Worm (Caenorhabditis elegans): ENCODE results near the gene sdz-19.

Gene sdz-19

ce11 chrX:12500777-12501176 lies 2.4 kb downstream of the sdz-19 start:
- peak; percentile 96 for TF ChIP-seq elt-2 (tag; optimal IDR thresholded peaks at IDR 0.05)
- TF ChIP-seq rnt-1 (tag; optimal IDR thresholded peaks at IDR 0.05): peak; percentile 16
- TF ChIP-seq fkh-6 (tag; optimal IDR thresholded peaks at IDR 0.05): no peak
- no peak for TF ChIP-seq unc-42 (tag; optimal IDR thresholded peaks at IDR 0.05)
- no peak for TF ChIP-seq eyg-1 (tag; optimal IDR thresholded peaks at IDR 0.05)
- no peak for TF ChIP-seq fkh-10 (GFP tag; optimal IDR thresholded peaks at IDR 0.05)
- TF ChIP-seq hlh-30 (tag; optimal IDR thresholded peaks at IDR 0.05; ENCODE audit: insufficient read depth): peak; percentile 20
- TF ChIP-seq pqm-1 (tag; optimal IDR thresholded peaks at IDR 0.05): peak; percentile 11

ce11 chrX:12492467-12492866 lies 10.7 kb downstream of the sdz-19 start, which contains the start of gene lips-1:
lips-1 (plus strand) TSS chrX:12492767.
- TF ChIP-seq ceh-14 (tag; optimal IDR thresholded peaks at IDR 0.05) (no peak), lin-11 (tag; optimal IDR thresholded peaks at IDR 0.05) (no peak), ceh-48 (tag; optimal IDR thresholded peaks at IDR 0.05) (no peak), sdc-2 (tag; optimal IDR thresholded peaks at IDR 0.05) (no peak), unc-55 (GFP tag; optimal IDR thresholded peaks at IDR 0.05) (no peak), eyg-1 (tag; optimal IDR thresholded peaks at IDR 0.05) (no peak), C08G9.2 (tag; optimal IDR thresholded peaks at IDR 0.05) (no peak), mec-3 (tag; optimal IDR thresholded peaks at IDR 0.05; ENCODE audit: borderline replicate concordance) (no peak), odd-2 (tag; optimal IDR thresholded peaks at IDR 0.05) (no peak)

- TF ChIP-seq hlh-30 (tag; optimal IDR thresholded peaks at IDR 0.05; ENCODE audit: insufficient read depth): no peak
- TF ChIP-seq zip-5 (tag; optimal IDR thresholded peaks at IDR 0.05): no peak
- no peak for TF ChIP-seq ahr-1 (tag; optimal IDR thresholded peaks at IDR 0.05)
Measured at ce11 chrX:12491138-12491537, 12.0 kb downstream of the sdz-19 start.

- TF ChIP-seq Y22D7AL.16 (tag; optimal IDR thresholded peaks at IDR 0.05): no peak
- no peak for TF ChIP-seq npax-4 (tag; optimal IDR thresholded peaks at IDR 0.05)
- no peak for TF ChIP-seq eyg-1 (tag; optimal IDR thresholded peaks at IDR 0.05)
- no peak for TF ChIP-seq ceh-14 (tag; optimal IDR thresholded peaks at IDR 0.05)
- no peak for TF ChIP-seq pha-2 (tag; optimal IDR thresholded peaks at IDR 0.05)
- no peak for TF ChIP-seq T23F11.4 (GFP tag; optimal IDR thresholded peaks at IDR 0.05)
- no peak for TF ChIP-seq nfya-1 (tag; optimal IDR thresholded peaks at IDR 0.05)
- TF ChIP-seq ceh-19 (GFP tag; optimal IDR thresholded peaks at IDR 0.05): no peak
- no peak for TF ChIP-seq ztf-16 (tag; optimal IDR thresholded peaks at IDR 0.05)
- no peak for TF ChIP-seq lim-6 (tag; optimal IDR thresholded peaks at IDR 0.05)
- TF ChIP-seq pax-1 (tag; optimal IDR thresholded peaks at IDR 0.05): no peak
- no peak for TF ChIP-seq ceh-22 (tag; optimal IDR thresholded peaks at IDR 0.05)
- TF ChIP-seq ceh-18 (tag; optimal IDR thresholded peaks at IDR 0.05): no peak
- TF ChIP-seq ets-4 (tag; optimal IDR thresholded peaks at IDR 0.05): no peak
- TF ChIP-seq K09A11.1 (tag; optimal IDR thresholded peaks at IDR 0.05; ENCODE audit: insufficient read depth): no peak
- no peak for TF ChIP-seq madf-2 (tag; optimal IDR thresholded peaks at IDR 0.05)
- no peak for TF ChIP-seq ahr-1 (tag; optimal IDR thresholded peaks at IDR 0.05)
- TF ChIP-seq ceh-6 (GFP tag; optimal IDR thresholded peaks at IDR 0.05): no peak
Measured at ce11 chrX:12484749-12485148, 18.4 kb downstream of the sdz-19 start, which contains the start of gene tbc-13. tbc-13 (plus strand) TSS chrX:12485049.

- TF ChIP-seq lim-6 (tag; optimal IDR thresholded peaks at IDR 0.05) (no peak), mec-3 (tag; optimal IDR thresholded peaks at IDR 0.05; ENCODE audit: borderline replicate concordance) (no peak), hlh-6 (tag; optimal IDR thresholded peaks at IDR 0.05) (no peak), ceh-48 (tag; optimal IDR thresholded peaks at IDR 0.05) (no peak), K09A11.1 (tag; optimal IDR thresholded peaks at IDR 0.05; ENCODE audit: insufficient read depth) (no peak), madf-2 (tag; optimal IDR thresholded peaks at IDR 0.05) (no peak), tbx-2 (tag; optimal IDR thresholded peaks at IDR 0.05) (no peak), ceh-45 (GFP tag; IDR thresholded peaks at IDR 0.05) (no peak), unc-55 (GFP tag; optimal IDR thresholded peaks at IDR 0.05) (no peak), unc-86 (tag; optimal IDR thresholded peaks at IDR 0.05) (no peak), pat-9 (tag; optimal IDR thresholded peaks at IDR 0.05) (no peak), dve-1 (tag; optimal IDR thresholded peaks at IDR 0.05) (no peak), ceh-30 (tag; optimal IDR thresholded peaks at IDR 0.05) (no peak), sox-2 (GFP tag; IDR thresholded peaks at IDR 0.05) (no peak), ceh-14 (tag; optimal IDR thresholded peaks at IDR 0.05) (no peak), dmd-4 (tag; optimal IDR thresholded peaks at IDR 0.05; ENCODE audit: borderline replicate concordance) (no peak), rnt-1 (tag; optimal IDR thresholded peaks at IDR 0.05) (no peak)
Measured at ce11 chrX:12484078-12484477, 19.1 kb downstream of the sdz-19 start.
